Fruit fly (Drosophila melanogaster) whole organism, embryonic: ENCODE measurements around the gene Ddc.

Source experiments
- Antp ChIP-seq: fragments of 200-800 bp; sonication (Bioruptor generic); optimal IDR thresholded peaks from 3 replicates; lab custom pipeline; 2016; ENCODE audit warnings: missing biosample characterization, missing genetic modification characterization
- CG10959 ChIP-seq: fragments of 200-800 bp; sonication (Bioruptor generic); IDR thresholded peaks from 2 replicates; pipeline ENCODE4 v1.3.6; 2022; ENCODE audit warnings: missing biosample characterization, missing genetic modification characterization
- CG13424 ChIP-seq: fragments of 200-800 bp; sonication (Bioruptor generic); optimal IDR thresholded peaks from 2 replicates; lab custom pipeline; 2019; ENCODE audit warnings: missing biosample characterization, mild to moderate bottlenecking, missing genetic modification characterization, moderate library complexity
- CG1603 ChIP-seq: fragments of 200-800 bp; sonication (Bioruptor generic); optimal IDR thresholded peaks from 2 replicates; lab custom pipeline; 2019; ENCODE audit warnings: missing biosample characterization, mild to moderate bottlenecking, missing genetic modification characterization, moderate library complexity
- CG17186 ChIP-seq: fragments of 200-800 bp; sonication (Bioruptor generic); optimal IDR thresholded peaks from 3 replicates; lab custom pipeline; 2017; ENCODE audit warnings: missing biosample characterization, missing genetic modification reagents, missing genetic modification characterization
- CG17385 ChIP-seq: fragments of 200-800 bp; sonication (Bioruptor generic); optimal IDR thresholded peaks from 3 replicates; lab custom pipeline; 2018; ENCODE audit warnings: missing biosample characterization, mild to moderate bottlenecking, missing genetic modification characterization
- CG17829 ChIP-seq: fragments of 200-800 bp; optimal IDR thresholded peaks from 2 replicates; lab custom pipeline; 2019; ENCODE audit warnings: missing biosample characterization, mild to moderate bottlenecking, missing genetic modification characterization, moderate library complexity
- CG18262 ChIP-seq: fragments of 200-800 bp; optimal IDR thresholded peaks from 3 replicates; lab custom pipeline; 2019; ENCODE audit warnings: missing biosample characterization, mild to moderate bottlenecking, missing genetic modification characterization, moderate library complexity
- CG1832 ChIP-seq: fragments of 200-800 bp; sonication (Bioruptor generic); optimal IDR thresholded peaks from 2 replicates; lab custom pipeline; 2017; ENCODE audit warnings: missing biosample characterization, mild to moderate bottlenecking, missing genetic modification characterization, inconsistent platforms
- CG18599 ChIP-seq: fragments of 200-800 bp; sonication (Bioruptor generic); optimal IDR thresholded peaks from 3 replicates; lab custom pipeline; 2017; ENCODE audit warnings: missing biosample characterization, missing genetic modification characterization, mild to moderate bottlenecking, moderate library complexity, missing genetic modification reagents
- CG2202 ChIP-seq: fragments of 200-800 bp; sonication (Bioruptor generic); optimal IDR thresholded peaks from 2 replicates; lab custom pipeline; 2018; ENCODE audit warnings: missing biosample characterization, mild to moderate bottlenecking, missing genetic modification characterization
- CG2712 ChIP-seq: fragments of 200-800 bp; optimal IDR thresholded peaks from 3 replicates; lab custom pipeline; 2019; ENCODE audit warnings: missing biosample characterization, mild to moderate bottlenecking, missing genetic modification characterization, moderate library complexity
- CG2889 ChIP-seq: fragments of 200-800 bp; sonication (Bioruptor generic); IDR thresholded peaks from 3 replicates; pipeline ENCODE4 v1.3.6; 2022; ENCODE audit warnings: missing biosample characterization, missing genetic modification characterization
- CG32767 ChIP-seq: fragments of 200-800 bp; sonication (Bioruptor generic); IDR thresholded peaks from 2 replicates; pipeline ENCODE4 v1.3.6; 2022; ENCODE audit warnings: missing biosample characterization, missing genetic modification characterization
- CG3407 ChIP-seq: fragments of 200-800 bp; sonication (Bioruptor generic); optimal IDR thresholded peaks from 2 replicates; lab custom pipeline; 2018; ENCODE audit warnings: missing biosample characterization, mild to moderate bottlenecking, missing genetic modification characterization
- CG6813 ChIP-seq: fragments of 200-800 bp; sonication (Bioruptor generic); optimal IDR thresholded peaks from 2 replicates; lab custom pipeline; 2017; ENCODE audit warnings: missing biosample characterization, missing genetic modification characterization, mild to moderate bottlenecking, moderate library complexity, missing genetic modification reagents
- CG7839 ChIP-seq: fragments of 200-800 bp; sonication (Bioruptor generic); optimal IDR thresholded peaks from 3 replicates; lab custom pipeline; 2018; ENCODE audit warnings: missing biosample characterization, mild to moderate bottlenecking, missing genetic modification characterization, moderate library complexity
- CG8388 ChIP-seq: fragments of 200-800 bp; sonication (Bioruptor generic); optimal IDR thresholded peaks from 2 replicates; lab custom pipeline; 2019; ENCODE audit warnings: missing biosample characterization, mild to moderate bottlenecking, missing genetic modification characterization, moderate library complexity
- CG9876 ChIP-seq: fragments of 200-800 bp; sonication (Bioruptor generic); optimal IDR thresholded peaks from 2 replicates; lab custom pipeline; 2016; ENCODE audit warnings: missing biosample characterization, missing genetic modification characterization
- Fer1 ChIP-seq: fragments of 200-800 bp; sonication (Bioruptor generic); optimal IDR thresholded peaks from 2 replicates; lab custom pipeline; 2017; ENCODE audit warnings: missing biosample characterization, mild to moderate bottlenecking, missing genetic modification characterization
- HLHmδ ChIP-seq: fragments of 200-800 bp; sonication (Bioruptor generic); optimal IDR thresholded peaks from 2 replicates; lab custom pipeline; 2018; ENCODE audit warnings: missing biosample characterization, mild to moderate bottlenecking, missing genetic modification characterization, moderate library complexity
- Lpt ChIP-seq: fragments of >200 bp; optimal IDR thresholded peaks from 2 replicates; lab custom pipeline; 2018; ENCODE audit warnings: missing biosample characterization, missing genetic modification characterization
- Myb ChIP-seq: fragments of 200-800 bp; sonication (Bioruptor generic); optimal IDR thresholded peaks from 2 replicates; lab custom pipeline; 2016; ENCODE audit warnings: missing biosample characterization, missing genetic modification characterization
- NK7.1 ChIP-seq: fragments of 200-800 bp; sonication (Bioruptor generic); optimal IDR thresholded peaks from 3 replicates; lab custom pipeline; 2016; ENCODE audit warnings: missing biosample characterization, missing genetic modification characterization
- NfI ChIP-seq: fragments of 200-800 bp; sonication (Bioruptor generic); optimal IDR thresholded peaks from 3 replicates; lab custom pipeline; 2018; ENCODE audit warnings: missing biosample characterization, mild to moderate bottlenecking, missing genetic modification characterization, moderate library complexity
- Pdp1 ChIP-seq, 2 experiments: fragments of 200-800 bp; sonication (Bioruptor generic); optimal IDR thresholded peaks; 3 replicates each; lab custom pipeline; 2016; ENCODE audit warnings: missing biosample characterization in 2 of 2, missing genetic modification characterization in 2 of 2, mild to moderate bottlenecking in 1 of 2, moderate library complexity in 1 of 2
- Sox102F ChIP-seq: fragments of 200-800 bp; sonication (Bioruptor generic); optimal IDR thresholded peaks from 2 replicates; lab custom pipeline; 2018; ENCODE audit warnings: missing biosample characterization, mild to moderate bottlenecking, missing genetic modification characterization, moderate library complexity
- Tbp ChIP-seq: fragments of >200 bp; optimal IDR thresholded peaks from 2 replicates; lab custom pipeline; 2018; ENCODE audit warnings: missing biosample characterization, missing genetic modification characterization
- ara ChIP-seq: fragments of 200-800 bp; sonication (Bioruptor generic); IDR thresholded peaks from 2 replicates; pipeline ENCODE4 v1.3.6; 2022; ENCODE audit warnings: missing biosample characterization, missing genetic modification characterization
- bbx ChIP-seq: fragments of 200-800 bp; sonication (Bioruptor generic); IDR thresholded peaks from 2 replicates; pipeline ENCODE4 v1.3.6; 2022; ENCODE audit warnings: missing biosample characterization, missing genetic modification characterization; ENCODE audit not compliant: partially characterized antibody
- br ChIP-seq: fragments of >200 bp; optimal IDR thresholded peaks from 2 replicates; lab custom pipeline; 2017
- cas ChIP-seq: fragments of 200-800 bp; sonication (Bioruptor generic); IDR thresholded peaks from 2 replicates; pipeline ENCODE4 v1.3.6; 2022; ENCODE audit warnings: missing biosample characterization, missing genetic modification characterization
- dysf ChIP-seq: fragments of 200-800 bp; sonication (Bioruptor generic); IDR thresholded peaks from 3 replicates; pipeline ENCODE4 v1.3.6; 2022; ENCODE audit warnings: missing biosample characterization, missing genetic modification characterization
- gem ChIP-seq: fragments of 200-800 bp; sonication (Bioruptor generic); optimal IDR thresholded peaks from 2 replicates; lab custom pipeline; 2019; ENCODE audit warnings: missing biosample characterization, mild to moderate bottlenecking, missing genetic modification characterization, moderate library complexity
- hbn ChIP-seq: fragments of 200-800 bp; sonication (Bioruptor generic); IDR thresholded peaks from 2 replicates; pipeline ENCODE4 v1.3.6; 2022; ENCODE audit warnings: missing biosample characterization, missing genetic modification characterization; ENCODE audit not compliant: partially characterized antibody
- lola ChIP-seq, 3 experiments: fragments of >200 bp in 2 of 3; fragments of 200-800 bp in 1 of 3; sonication (Bioruptor generic) in 1 of 3; optimal IDR thresholded peaks; 2 replicates each; lab custom pipeline; 2017 to 2019; ENCODE audit warnings: missing biosample characterization in 3 of 3, missing genetic modification characterization in 3 of 3, mild to moderate bottlenecking in 1 of 3, moderate library complexity in 1 of 3
- nmo ChIP-seq: fragments of 200-800 bp; sonication (Bioruptor generic); optimal IDR thresholded peaks from 2 replicates; lab custom pipeline; 2018; ENCODE audit warnings: missing biosample characterization, mild to moderate bottlenecking, missing genetic modification characterization, moderate library complexity
- nom ChIP-seq: fragments of 200-800 bp; sonication (Bioruptor generic); optimal IDR thresholded peaks from 2 replicates; lab custom pipeline; 2017; ENCODE audit warnings: missing biosample characterization, missing genetic modification characterization, mild to moderate bottlenecking, moderate library complexity, missing genetic modification reagents
- pita ChIP-seq: fragments of 200-800 bp; sonication (Bioruptor generic); optimal IDR thresholded peaks from 2 replicates; lab custom pipeline; 2017; ENCODE audit warnings: missing biosample characterization, mild to moderate bottlenecking, missing genetic modification characterization
- ro ChIP-seq: fragments of 200-800 bp; sonication (Bioruptor generic); IDR thresholded peaks from 2 replicates; pipeline ENCODE4 v1.3.6; 2022; ENCODE audit warnings: missing biosample characterization, missing genetic modification characterization
- sens ChIP-seq: fragments of 200-800 bp; sonication (Bioruptor generic); peaks from one replicate; lab custom pipeline; 2016; ENCODE audit warnings: missing biosample characterization, missing genetic modification characterization
- slbo ChIP-seq: fragments of 200-800 bp; sonication (Bioruptor generic); IDR thresholded peaks from 2 replicates; pipeline ENCODE4 v1.3.6; 2022; ENCODE audit warnings: missing biosample characterization, missing genetic modification characterization
- slp2 ChIP-seq: fragments of 200-800 bp; sonication (Bioruptor generic); optimal IDR thresholded peaks from 2 replicates; lab custom pipeline; 2016; ENCODE audit warnings: missing biosample characterization, missing genetic modification characterization
- trem ChIP-seq: fragments of 200-800 bp; optimal IDR thresholded peaks from 3 replicates; lab custom pipeline; 2019; ENCODE audit warnings: missing biosample characterization, mild to moderate bottlenecking, missing genetic modification characterization, moderate library complexity
- usp ChIP-seq: fragments of >200 bp; optimal IDR thresholded peaks from 2 replicates; lab custom pipeline; 2017; ENCODE audit warnings: missing biosample characterization, missing genetic modification characterization
- z ChIP-seq: fragments of 200-800 bp; sonication (Bioruptor generic); IDR thresholded peaks from 3 replicates; pipeline ENCODE4 v1.3.6; 2022; ENCODE audit warnings: missing biosample characterization, missing genetic modification characterization
- zf30C ChIP-seq: fragments of 200-800 bp; sonication (Bioruptor generic); optimal IDR thresholded peaks from 3 replicates; lab custom pipeline; 2018; ENCODE audit warnings: missing biosample characterization, mild to moderate bottlenecking, missing genetic modification characterization
- zfh1 ChIP-seq: fragments of 200-800 bp; sonication (Bioruptor generic); IDR thresholded peaks from 3 replicates; pipeline ENCODE4 v1.3.6; 2022; ENCODE audit warnings: missing biosample characterization, missing genetic modification characterization

Ddc gene

dm6 chr2L:19136735-19137134 lies 16.6 kb upstream of the Ddc start (continued):
- TF ChIP-seq CG9876 (GFP tag; lab: Kevin White, UChicago) (no peak), cas (no peak), trem (tag; lab: Kevin White, UChicago) (no peak), CG8388 (GFP tag; lab: Kevin White, UChicago) (peak; percentile 58), zf30C (peak; percentile 96), CG32767 (GFP tag; lab: Robert Waterston, UW) (no peak), Lpt (GFP tag; lab: Kevin White, UChicago) (peak; percentile 19), CG6813 (GFP tag; lab: Kevin White, UChicago) (no peak), CG3407 (GFP tag; lab: Kevin White, UChicago) (peak; percentile 1), usp (GFP tag; lab: Kevin White, UChicago) (no peak), Pdp1 (GFP tag; optimal IDR thresholded peaks at IDR 0.05; lab: Kevin White, UChicago) (peak in 1 of 2 experiments; percentile 14), CG10959 (0 out of 2 replicates have a peak, but pooled peaks have one; percentile 31), CG1832 (GFP tag; lab: Kevin White, UChicago) (no peak)
- TF ChIP-seq, all 482 proteins: peak for 85

- TF ChIP-seq CG17186 (no peak), gem (tag; lab: Kevin White, UChicago) (peak; percentile 54), CG18599 (peak; percentile 46), pita (GFP tag; lab: Kevin White, UChicago) (no peak), nmo (peak; percentile 5), CG13424 (tag; lab: Kevin White, UChicago) (peak; percentile 4), nom (GFP tag; lab: Kevin White, UChicago) (no peak), hbn (GFP tag; lab: Robert Waterston, UW) (no peak), bbx (GFP tag; lab: Robert Waterston, UW) (no peak), CG2889 (GFP tag; lab: Robert Waterston, UW) (no peak), CG1603 (tag; lab: Kevin White, UChicago) (peak; percentile 33), Fer1 (peak; percentile 18), Antp (GFP tag; lab: Kevin White, UChicago) (no peak), CG18262 (tag; lab: Kevin White, UChicago) (peak; percentile 43), dysf (no peak), Tbp (no peak), sens (peak; percentile 41), zfh1 (GFP tag; lab: Robert Waterston, UW) (0 out of 3 replicates have a peak, but pooled peaks have one; percentile 24), NK7.1 (GFP tag; lab: Kevin White, UChicago) (no peak), CG7839 (tag; lab: Kevin White, UChicago) (peak; percentile 42), CG2202 (tag; lab: Kevin White, UChicago) (no peak), Sox102F (GFP tag; lab: Kevin White, UChicago) (peak; percentile 30), NfI (GFP tag; lab: Kevin White, UChicago) (no peak), HLHmδ (no peak), slp2 (GFP tag; lab: Kevin White, UChicago) (peak; percentile 7), CG17385 (GFP tag; lab: Kevin White, UChicago) (no peak), CG2712 (tag; lab: Kevin White, UChicago) (peak; percentile 50), CG17829 (tag; lab: Kevin White, UChicago) (peak; percentile 1), ro (GFP tag; lab: Robert Waterston, UW) (no peak), z (no peak), lola (GFP tag; optimal IDR thresholded peaks at IDR 0.05; lab: Kevin White, UChicago) (peak in 1 of 3 experiments; percentile 12), ara (GFP tag; lab: Robert Waterston, UW) (no peak), slbo (GFP tag; lab: Robert Waterston, UW) (0 out of 2 replicates have a peak, but pooled peaks have one; percentile 23), br (lab: Kevin White, UChicago) (no peak), Myb (GFP tag; lab: Kevin White, UChicago) (no peak)
These were observed 16.0 kb upstream of the Ddc start for dm6 chr2L:19135955-19136677.
